Fruit fly (Drosophila melanogaster): ENCODE data around the gene RpS27.

DNA sequence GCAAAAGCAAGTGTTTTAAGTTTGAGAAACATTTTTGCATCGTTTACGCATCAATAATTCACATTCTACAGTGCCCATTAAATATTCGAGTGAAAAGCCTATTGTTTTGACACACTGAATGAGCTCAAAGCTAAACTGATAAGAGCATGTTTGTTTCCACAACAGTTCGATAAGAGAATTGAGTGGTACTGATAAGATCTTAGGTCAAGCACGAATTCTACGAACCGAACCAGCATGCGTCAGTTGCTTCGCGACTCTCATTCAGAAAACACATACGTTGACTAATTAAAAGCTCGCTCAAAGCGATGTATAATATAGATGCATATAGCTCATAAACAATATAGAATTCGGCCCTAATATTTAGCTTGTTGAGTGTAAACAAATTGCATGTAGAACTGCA lies 38.1 kb downstream of the RpS27 start:
- TF ChIP-seq vri (GFP tag; optimal IDR thresholded peaks at IDR 0.05) (no peak), CG31627 (GFP tag; optimal IDR thresholded peaks at IDR 0.05) (no peak), CG34406 (GFP tag; optimal IDR thresholded peaks at IDR 0.05) (no peak), CG10631 (GFP tag; optimal IDR thresholded peaks at IDR 0.05) (no peak), CG4318 (GFP tag; optimal IDR thresholded peaks at IDR 0.05) (no peak), Hr38 (GFP tag; optimal IDR thresholded peaks at IDR 0.05) (no peak), CG7368 (GFP tag; optimal IDR thresholded peaks at IDR 0.05) (no peak)

Data from whole organism, prepupa.